Fruit fly (Drosophila melanogaster) whole organism, embryonic: ENCODE measurements around the gene CG14839.

Experiments
- CG10462 ChIP-seq: fragments of 200-800 bp; sonication (Bioruptor generic); optimal IDR thresholded peaks from 2 replicates; lab custom pipeline; 2016; ENCODE audit warnings: missing biosample characterization, missing genetic modification characterization
- CG16779 ChIP-seq: fragments of 200-800 bp; sonication (Bioruptor generic); IDR thresholded peaks from 2 replicates; pipeline ENCODE4 v1.3.6; 2022; ENCODE audit warnings: missing biosample characterization, missing genetic modification characterization
- CG3995 ChIP-seq: fragments of 200-800 bp; sonication (Bioruptor generic); optimal IDR thresholded peaks from 3 replicates; lab custom pipeline; 2016; ENCODE audit warnings: missing biosample characterization, missing genetic modification characterization
- Gug ChIP-seq: fragments of 200-800 bp; sonication (Bioruptor generic); IDR thresholded peaks from 4 replicates; pipeline ENCODE4 v1.3.6; 2022; ENCODE audit warnings: missing biosample characterization, missing genetic modification characterization
- NfI ChIP-seq: fragments of 200-800 bp; sonication (Bioruptor generic); optimal IDR thresholded peaks from 3 replicates; lab custom pipeline; 2018; ENCODE audit warnings: missing biosample characterization, mild to moderate bottlenecking, missing genetic modification characterization, moderate library complexity
- wor ChIP-seq: fragments of 200-800 bp; sonication (Bioruptor generic); IDR thresholded peaks from 2 replicates; pipeline ENCODE4 v1.3.6; 2022; ENCODE audit warnings: missing biosample characterization, missing genetic modification characterization

dm6 chr3R:14245371-14245770, 16.8 kb upstream of the CG14839 start, which contains the start of gene CG9616:
- TF ChIP-seq Gug (no peak), NfI (GFP tag; lab: Kevin White, UChicago) (no peak), CG3995 (GFP tag; lab: Kevin White, UChicago) (no peak), CG16779 (no peak), CG10462 (GFP tag; lab: Kevin White, UChicago) (no peak), wor (GFP tag; lab: Robert Waterston, UW) (no peak)
